Worm (Caenorhabditis elegans) whole organism, L4/young adult: ENCODE measurements around the gene F14H12.6.

Source experiments
- dao-5 ChIP-seq: sonication (generic microtip); optimal IDR thresholded peaks from 2 replicates; lab custom pipeline; 2016; ENCODE audit warnings: missing genotype, missing genetic modification characterization, moderate library complexity, missing compliant biosample characterization
- him-1 ChIP-seq: sonication (generic microtip); optimal IDR thresholded peaks from 2 replicates; lab custom pipeline; 2016; ENCODE audit warnings: missing genotype, missing genetic modification reagents, missing genetic modification characterization, missing compliant biosample characterization

ce11 chrX:4402854-4403253, 45.5 kb upstream of the F14H12.6 start, which contains the start of gene D1079.1:
- no peak for TF ChIP-seq dao-5
- TF ChIP-seq him-1 (tag; lab: Kevin White, UChicago): no peak
